Fruit fly (Drosophila melanogaster) whole organism: ENCODE results near the gene CG43799.

ENCODE experiments used
- CG8478 ChIP-seq: fragments of >200 bp; optimal IDR thresholded peaks from 2 replicates; lab custom pipeline; 2018; ENCODE audit warnings: inconsistent platforms
- Dll ChIP-seq: fragments of >200 bp; optimal IDR thresholded peaks from 2 replicates; lab custom pipeline; 2017
- EcR ChIP-seq, 2 experiments: fragments of >200 bp; optimal IDR thresholded peaks; 2 replicates each; lab custom pipeline; 2017; ENCODE audit warnings: missing biosample characterization in 2 of 2, missing genetic modification characterization in 2 of 2, missing genetic modification reagents in 2 of 2
- pan ChIP-seq: fragments of >200 bp; optimal IDR thresholded peaks from 2 replicates; lab custom pipeline; 2017
- psq ChIP-seq: fragments of >200 bp; optimal IDR thresholded peaks from 2 replicates; lab custom pipeline; 2017
- usp ChIP-seq: fragments of >200 bp; optimal IDR thresholded peaks from 2 replicates; lab custom pipeline; 2017; ENCODE audit warnings: missing biosample characterization, missing genetic modification characterization, mixed read lengths

CG43799 gene

DNA sequence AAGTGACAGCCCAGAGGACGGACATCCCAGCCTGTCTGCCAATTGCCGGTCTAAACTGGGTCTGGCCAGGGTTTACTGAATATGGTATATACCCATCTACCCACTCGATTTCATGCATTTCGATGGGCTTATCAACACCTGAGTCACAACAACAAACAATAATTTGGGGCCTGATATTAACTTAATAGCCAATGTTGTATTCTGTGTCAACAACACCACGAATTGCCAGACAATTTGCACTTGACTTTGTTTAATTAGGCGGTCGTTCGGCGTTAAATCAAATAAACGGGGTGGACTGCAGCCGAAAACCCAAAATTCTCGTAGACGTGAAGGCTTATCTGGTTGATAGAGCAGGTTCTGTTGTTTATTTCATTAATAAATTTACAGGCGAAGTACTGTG lies 11.8 kb downstream of the CG43799 start:
- TF ChIP-seq EcR (GFP tag; optimal IDR thresholded peaks at IDR 0.05; lab: Kevin White, UChicago) (no peak), Dll (no peak), CG8478 (lab: Kevin White, UChicago) (no peak), pan (lab: Kevin White, UChicago) (no peak), psq (lab: Kevin White, UChicago) (no peak), usp (GFP tag; lab: Kevin White, UChicago) (no peak)

DNA sequence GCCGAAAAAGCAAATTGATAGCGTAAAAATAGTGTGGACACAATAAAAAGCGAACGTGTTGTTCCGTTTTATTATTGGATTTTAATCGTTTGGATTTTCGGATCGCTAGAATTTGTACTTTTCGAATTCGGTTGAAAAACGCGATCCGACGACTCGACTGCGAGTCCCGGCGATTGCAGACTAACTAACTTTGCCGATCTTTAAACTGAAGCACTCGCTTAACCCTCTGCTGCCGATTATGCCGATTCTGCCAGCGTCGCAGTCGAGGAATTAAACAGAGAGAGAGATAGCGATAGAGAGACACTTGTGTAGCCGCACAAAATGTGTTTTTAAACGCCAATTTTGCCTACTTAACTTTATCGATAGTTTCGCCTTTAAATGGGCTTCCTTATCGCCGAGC lies 12.8 kb downstream of the CG43799 start:
- TF ChIP-seq EcR (GFP tag; optimal IDR thresholded peaks at IDR 0.05; lab: Kevin White, UChicago): no peak

DNA sequence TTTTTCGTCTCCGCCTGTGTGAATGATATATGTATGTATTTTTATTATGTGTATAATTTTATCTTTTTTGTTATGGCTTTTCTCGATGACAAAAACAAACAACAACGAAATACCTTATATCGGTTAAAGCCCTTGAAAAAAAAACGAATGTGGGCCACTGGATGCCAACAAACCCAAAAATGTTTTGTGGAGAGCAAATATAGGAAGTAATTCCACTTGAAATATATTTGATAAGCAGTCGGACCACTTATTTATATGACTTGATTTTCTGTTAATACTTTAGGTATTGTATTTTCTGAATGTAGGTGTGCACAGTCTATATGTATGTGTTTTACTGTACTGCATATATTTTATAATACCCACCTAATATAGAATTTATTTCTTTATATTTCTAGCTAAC lies 13.4 kb downstream of the CG43799 start:
- no peak for TF ChIP-seq CG8478 (lab: Kevin White, UChicago)

DNA sequence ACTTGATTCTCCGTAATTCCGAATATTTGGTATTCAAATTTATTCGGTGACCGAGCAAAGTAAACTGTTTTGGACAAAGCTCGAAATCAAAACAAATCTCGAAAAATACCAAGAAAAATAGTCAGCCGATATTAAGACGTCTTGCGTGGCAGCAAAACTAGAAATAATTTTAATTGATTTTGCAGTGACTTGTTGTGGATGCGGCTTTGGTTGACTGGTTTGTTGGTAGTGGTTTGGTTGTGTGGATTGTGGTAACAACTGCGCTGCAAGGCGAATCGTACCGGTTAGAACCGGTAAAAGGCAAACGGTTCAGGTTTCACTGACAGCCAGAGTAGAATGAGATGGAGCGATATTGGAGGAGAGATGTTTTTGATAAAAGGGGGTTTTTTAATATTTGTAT lies 14.0 kb downstream of the CG43799 start:
- TF ChIP-seq Dll (no peak), CG8478 (lab: Kevin White, UChicago) (no peak)

DNA sequence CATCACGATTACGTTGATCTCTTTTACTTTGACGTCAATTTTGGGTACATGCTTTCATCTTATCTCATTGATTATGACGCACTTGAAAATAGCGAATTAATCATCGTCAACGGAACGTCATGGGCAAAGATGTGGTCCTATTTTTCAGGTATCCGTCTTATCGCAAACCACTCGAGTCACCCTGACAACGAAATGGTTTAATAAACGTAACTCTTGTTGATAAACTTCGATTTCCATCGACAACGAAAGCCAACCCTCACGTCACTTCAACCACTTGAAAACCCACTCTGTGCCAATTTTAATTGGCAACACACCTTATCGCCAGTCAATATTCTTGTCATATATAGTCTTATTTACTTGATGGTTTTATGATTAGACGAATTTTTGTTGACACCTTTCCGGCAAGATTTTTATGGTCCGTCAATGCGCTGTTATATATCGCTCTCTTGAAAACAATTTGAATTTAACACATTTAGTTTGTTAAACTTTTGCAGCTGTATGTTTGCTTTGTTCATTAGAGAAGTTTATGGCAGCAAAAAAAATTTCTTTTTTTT lies 14.8 kb downstream of the CG43799 start:
- no peak for TF ChIP-seq psq (lab: Kevin White, UChicago)
- no peak for TF ChIP-seq usp (GFP tag; lab: Kevin White, UChicago)
- no peak for TF ChIP-seq Dll
- no peak for TF ChIP-seq EcR (GFP tag; optimal IDR thresholded peaks at IDR 0.05; lab: Kevin White, UChicago)
- no peak for TF ChIP-seq CG8478 (lab: Kevin White, UChicago)
- no peak for TF ChIP-seq pan (lab: Kevin White, UChicago)

DNA sequence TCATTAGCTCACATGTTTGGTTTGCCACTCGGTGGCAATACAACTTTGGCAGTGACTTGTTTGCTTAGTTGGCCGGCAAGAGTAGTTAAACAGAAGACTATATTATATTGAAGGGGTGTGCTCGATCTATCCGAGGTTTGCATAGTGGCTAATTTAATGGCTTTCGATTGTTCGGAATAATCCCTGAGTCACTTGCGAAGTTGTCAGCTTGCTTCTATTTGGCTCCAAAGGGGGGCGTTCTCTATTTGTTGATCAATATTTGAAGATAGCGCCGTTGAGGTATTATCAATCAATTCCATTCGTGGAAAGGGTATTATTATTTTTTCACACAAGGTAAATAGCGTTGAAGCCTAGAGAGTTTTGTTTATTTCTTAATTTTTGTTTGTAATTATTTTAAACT lies 20.6 kb downstream of the CG43799 start:
- TF ChIP-seq psq (lab: Kevin White, UChicago) (no peak), CG8478 (lab: Kevin White, UChicago) (no peak), usp (GFP tag; lab: Kevin White, UChicago) (no peak)

DNA sequence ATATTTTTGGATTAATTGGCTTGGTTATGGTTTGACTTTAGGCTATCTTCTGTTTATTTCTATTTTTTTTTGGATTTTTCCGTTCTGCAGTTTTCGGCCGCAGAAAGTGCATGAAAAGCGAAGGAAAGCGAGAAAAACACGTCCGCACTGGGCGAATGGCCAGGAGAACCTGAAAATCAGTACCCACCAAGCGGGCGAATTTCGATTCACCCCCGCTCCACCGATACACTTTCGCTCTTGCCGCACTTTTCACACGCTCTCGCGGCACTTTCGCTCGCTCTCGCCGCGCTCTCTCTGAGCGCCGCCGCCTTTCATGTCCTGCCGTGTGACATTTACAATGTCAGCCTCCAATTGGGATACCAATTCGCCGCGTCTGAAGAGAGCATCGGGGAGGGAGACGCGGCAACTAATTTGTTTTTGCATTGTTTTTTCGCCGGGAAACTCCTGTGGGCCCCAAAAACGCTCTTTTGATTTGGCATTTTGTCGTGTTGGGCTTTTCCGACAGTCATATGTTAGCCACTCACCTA lies 21.8 kb downstream of the CG43799 start, which contains the start of gene Ndae1:
Ndae1 (minus strand) TSS at position 51 of the 527 bp plus-strand sequence.
- TF ChIP-seq pan (lab: Kevin White, UChicago) (no peak), CG8478 (lab: Kevin White, UChicago) (no peak), EcR (GFP tag; optimal IDR thresholded peaks at IDR 0.05; lab: Kevin White, UChicago) (no peak), psq (lab: Kevin White, UChicago) (no peak), Dll (no peak), usp (GFP tag; lab: Kevin White, UChicago) (no peak)

DNA sequence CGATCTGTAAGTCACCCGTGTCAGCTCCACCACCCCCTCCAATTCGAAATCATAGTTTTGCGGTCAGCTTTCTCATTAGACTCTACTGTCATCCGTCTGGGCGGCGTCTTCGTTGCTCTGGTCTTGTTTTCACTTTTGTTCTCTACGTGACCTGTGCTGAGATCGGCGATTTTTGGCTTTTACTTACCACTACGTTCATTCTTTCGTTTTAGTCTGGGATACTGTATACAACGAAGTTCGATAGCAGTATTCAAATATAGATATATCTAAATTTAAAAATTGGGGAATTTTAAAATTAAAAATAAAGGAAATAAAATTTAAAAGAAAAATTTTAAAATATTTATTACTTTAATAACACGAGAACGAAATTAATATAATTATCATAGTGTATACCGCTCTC lies 25.3 kb downstream of the CG43799 start, which contains the start of gene CG13786:
CG13786 (minus strand) TSS at position 101 of the 400 bp plus-strand sequence.
- no peak for TF ChIP-seq Dll
- no peak for TF ChIP-seq usp (GFP tag; lab: Kevin White, UChicago)
- TF ChIP-seq psq (lab: Kevin White, UChicago): no peak
- no peak for TF ChIP-seq EcR (GFP tag; optimal IDR thresholded peaks at IDR 0.05; lab: Kevin White, UChicago)
- TF ChIP-seq pan (lab: Kevin White, UChicago): no peak
- TF ChIP-seq CG8478 (lab: Kevin White, UChicago): no peak

DNA sequence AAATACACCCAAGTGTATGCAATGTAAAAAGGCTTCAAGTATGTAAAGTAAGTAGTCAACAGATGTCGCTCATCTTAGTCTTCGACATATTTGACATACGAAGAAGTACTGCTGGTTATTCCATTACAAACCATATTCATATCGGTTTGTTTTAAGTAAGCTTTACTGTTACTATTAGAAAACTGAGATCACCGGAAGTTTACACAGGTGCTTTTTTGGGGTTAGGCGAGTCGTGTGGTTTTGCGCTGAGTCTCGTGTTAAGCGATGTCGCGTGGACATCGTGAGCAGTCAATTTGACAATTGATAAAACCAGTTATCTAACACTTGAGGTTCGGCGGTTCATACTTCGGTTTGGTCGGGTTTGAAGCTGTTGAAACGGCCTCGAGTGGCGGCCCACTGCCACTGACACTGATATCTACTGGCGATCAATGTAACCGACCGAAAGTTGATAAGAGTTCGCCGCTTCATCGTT lies 27.2 kb downstream of the CG43799 start:
- TF ChIP-seq EcR (GFP tag; optimal IDR thresholded peaks at IDR 0.05; lab: Kevin White, UChicago): no peak
- TF ChIP-seq Dll: no peak
- TF ChIP-seq CG8478 (lab: Kevin White, UChicago): no peak
- no peak for TF ChIP-seq psq (lab: Kevin White, UChicago)
- TF ChIP-seq usp (GFP tag; lab: Kevin White, UChicago): no peak

DNA sequence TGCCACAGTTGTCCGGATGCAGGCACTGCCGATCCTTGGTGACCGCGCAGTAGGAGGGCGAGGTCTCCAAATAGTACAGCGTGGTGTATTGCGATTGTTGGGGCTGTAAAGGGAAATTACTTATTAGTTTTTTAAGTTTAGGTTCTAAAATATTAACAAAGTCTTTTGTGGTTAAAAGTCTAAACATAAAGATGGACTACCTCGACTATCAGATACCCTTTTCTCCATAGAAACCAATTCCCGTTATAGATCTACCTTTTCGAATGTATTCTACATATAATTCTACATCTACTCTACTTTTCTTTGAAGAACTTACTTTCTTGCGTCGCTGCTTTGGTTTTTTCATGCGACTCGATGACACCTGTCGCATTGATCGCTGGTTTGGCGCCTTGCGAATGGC lies 28.6 kb downstream of the CG43799 start:
- no peak for TF ChIP-seq EcR (GFP tag; optimal IDR thresholded peaks at IDR 0.05; lab: Kevin White, UChicago)
- TF ChIP-seq usp (GFP tag; lab: Kevin White, UChicago): no peak
- no peak for TF ChIP-seq CG8478 (lab: Kevin White, UChicago)
- no peak for TF ChIP-seq pan (lab: Kevin White, UChicago)
- TF ChIP-seq psq (lab: Kevin White, UChicago): no peak
- no peak for TF ChIP-seq Dll

DNA sequence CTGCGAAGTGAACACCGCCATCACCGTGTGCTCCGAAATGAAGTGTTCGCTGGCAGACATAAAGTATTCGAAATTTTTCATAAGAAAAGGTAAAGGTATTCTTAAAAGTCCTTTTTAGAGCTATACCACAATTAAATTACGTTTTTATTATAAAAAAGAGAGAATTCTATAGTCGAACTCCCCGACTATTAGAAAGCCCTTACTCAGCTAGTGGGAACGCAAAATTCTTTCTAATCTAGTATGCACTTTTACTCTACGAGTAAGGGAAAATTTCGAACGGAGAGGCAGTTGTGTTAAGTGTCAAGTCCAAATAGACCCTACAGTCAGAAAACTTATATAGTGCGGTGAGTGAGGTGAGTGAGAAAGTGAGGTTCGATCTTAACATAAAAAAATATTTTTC lies 29.7 kb downstream of the CG43799 start, which contains the start of gene CG31909:
CG31909 (plus strand) TSS at position 301 of the 400 bp plus-strand sequence.
- TF ChIP-seq CG8478 (lab: Kevin White, UChicago) (no peak), psq (lab: Kevin White, UChicago) (no peak), usp (GFP tag; lab: Kevin White, UChicago) (no peak), Dll (no peak), EcR (GFP tag; optimal IDR thresholded peaks at IDR 0.05; lab: Kevin White, UChicago) (no peak), pan (lab: Kevin White, UChicago) (no peak)

DNA sequence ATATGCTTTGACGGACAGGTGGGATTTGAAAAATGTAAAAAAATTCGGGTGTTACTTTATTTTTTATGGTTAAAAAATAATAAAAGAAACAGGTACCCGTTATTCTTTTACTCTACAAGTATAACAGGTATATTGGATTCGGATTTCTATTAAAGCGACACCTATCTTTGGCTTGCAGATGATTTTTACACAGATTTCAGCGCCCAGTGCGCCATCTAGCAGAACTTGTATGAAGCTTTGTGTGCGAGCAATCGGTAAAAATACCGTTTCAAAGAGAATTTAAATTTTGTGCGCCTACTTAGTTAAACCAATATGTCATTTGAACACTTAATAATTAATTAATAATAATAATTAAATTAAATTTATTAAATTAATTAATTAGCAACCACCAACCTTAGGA lies 30.6 kb downstream of the CG43799 start:
- no peak for TF ChIP-seq psq (lab: Kevin White, UChicago)
- no peak for TF ChIP-seq usp (GFP tag; lab: Kevin White, UChicago)
- no peak for TF ChIP-seq pan (lab: Kevin White, UChicago)
- no peak for TF ChIP-seq EcR (GFP tag; optimal IDR thresholded peaks at IDR 0.05; lab: Kevin White, UChicago)
- no peak for TF ChIP-seq Dll

DNA sequence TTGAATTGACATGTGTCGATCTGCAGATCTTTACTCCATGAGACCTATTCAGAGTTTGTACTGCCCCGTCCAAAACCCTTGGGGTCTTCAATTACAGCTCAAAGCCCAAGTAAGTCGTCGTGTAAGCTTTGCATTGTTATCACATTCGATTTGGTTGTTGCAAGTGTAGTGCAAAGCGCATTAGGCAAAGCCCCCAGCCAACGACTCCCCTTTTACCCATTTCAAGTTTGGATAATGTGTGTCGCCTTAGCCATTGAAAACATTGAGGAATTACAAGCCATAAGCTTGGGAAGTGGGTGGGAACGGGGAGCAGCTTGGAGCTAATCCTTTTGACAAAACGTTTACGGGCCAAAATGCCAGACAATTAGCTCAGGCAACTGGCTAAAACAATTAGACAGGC lies 32.0 kb downstream of the CG43799 start:
- no peak for TF ChIP-seq Dll
- no peak for TF ChIP-seq pan (lab: Kevin White, UChicago)
- TF ChIP-seq psq (lab: Kevin White, UChicago): no peak
- no peak for TF ChIP-seq usp (GFP tag; lab: Kevin White, UChicago)
- no peak for TF ChIP-seq EcR (GFP tag; optimal IDR thresholded peaks at IDR 0.05; lab: Kevin White, UChicago)
- no peak for TF ChIP-seq CG8478 (lab: Kevin White, UChicago)
